Worm (Caenorhabditis elegans) whole organism, young adult: Measurements from ENCODE around the gene fce-2.

ENCODE experiments used
- B0336.3 ChIP-seq: fragments of 200-800 bp; sonication (Bioruptor generic); IDR thresholded peaks from 2 replicates; pipeline ENCODE4 v1.3.6; 2022; ENCODE audit warnings: missing genetic modification characterization, missing compliant biosample characterization
- F10E7.11 ChIP-seq: sonication (generic microtip); optimal IDR thresholded peaks from 2 replicates; lab custom pipeline; 2017; ENCODE audit warnings: mild to moderate bottlenecking, missing genetic modification characterization, moderate library complexity, missing compliant biosample characterization
- F23B12.7 ChIP-seq: sonication (generic microtip); optimal IDR thresholded peaks from 2 replicates; lab custom pipeline; 2017; ENCODE audit warnings: missing genetic modification characterization, mild to moderate bottlenecking, missing compliant biosample characterization, antibody characterized with exemption, moderate library complexity; ENCODE audit not compliant: insufficient read depth
- F33H1.4 ChIP-seq: fragments of 200-800 bp; sonication (Bioruptor generic); IDR thresholded peaks from 2 replicates; pipeline ENCODE4 v1.3.6; 2022; ENCODE audit warnings: missing genetic modification reagents, missing genetic modification characterization, missing compliant biosample characterization
- F52B5.7 ChIP-seq: sonication (generic microtip); optimal IDR thresholded peaks from 2 replicates; lab custom pipeline; 2016; ENCODE audit warnings: mild to moderate bottlenecking, missing genetic modification characterization, missing compliant biosample characterization
- T26A5.8 ChIP-seq: sonication (generic microtip); optimal IDR thresholded peaks from 2 replicates; lab custom pipeline; 2016; ENCODE audit warnings: missing genetic modification characterization, missing compliant biosample characterization
- Y53F4B.3 ChIP-seq: fragments of 200-800 bp; sonication (Bioruptor generic); IDR thresholded peaks from 2 replicates; pipeline ENCODE4 v1.3.6; 2022; ENCODE audit warnings: missing genetic modification reagents, missing genetic modification characterization, missing compliant biosample characterization
- Y67H2A.10 ChIP-seq: fragments of 200-800 bp; sonication (Bioruptor generic); conservative IDR thresholded peaks from 2 replicates; pipeline ENCODE4 v1.3.6; 2022; ENCODE audit warnings: missing genetic modification reagents, missing genetic modification characterization, missing compliant biosample characterization
- Y79H2A.3 ChIP-seq: fragments of 200-800 bp; sonication (Bioruptor generic); conservative IDR thresholded peaks from 2 replicates; pipeline ENCODE4 v1.3.6; 2022; ENCODE audit warnings: missing genetic modification reagents, missing genetic modification characterization, missing compliant biosample characterization
- akir-1 ChIP-seq: fragments of 200-800 bp; sonication (Bioruptor generic); optimal IDR thresholded peaks from 2 replicates; lab custom pipeline; 2018; ENCODE audit warnings: mild to moderate bottlenecking, missing genetic modification characterization, moderate library complexity, missing compliant biosample characterization
- bed-2 ChIP-seq: fragments of 200-800 bp; sonication (Bioruptor generic); IDR thresholded peaks from 2 replicates; pipeline ENCODE4 v1.3.6; 2022; ENCODE audit warnings: missing genetic modification reagents, missing genetic modification characterization, missing compliant biosample characterization
- cebp-1 ChIP-seq, 2 experiments: fragments of 200-800 bp in 1 of 2; sonication (Bioruptor generic) in 1 of 2; sonication (generic microtip) in 1 of 2; IDR thresholded peaks in 1 of 2; optimal IDR thresholded peaks in 1 of 2; 2 replicates each; pipeline versions ENCODE4 v1.3.6 to Lab custom; 2017 to 2022; ENCODE audit warnings: missing compliant biosample characterization in 2 of 2, missing genetic modification characterization in 2 of 2, mild to moderate bottlenecking in 1 of 2, missing genetic modification reagents in 1 of 2, moderate library complexity in 1 of 2
- ceh-40 ChIP-seq: fragments of 200-800 bp; sonication (Bioruptor generic); IDR thresholded peaks from 2 replicates; pipeline ENCODE4 v1.3.6; 2022; ENCODE audit warnings: missing genetic modification characterization, missing compliant biosample characterization
- ceh-79 ChIP-seq: sonication (generic microtip); optimal IDR thresholded peaks from 2 replicates; lab custom pipeline; 2017; ENCODE audit warnings: mild to moderate bottlenecking, missing genetic modification characterization, missing compliant biosample characterization
- ceh-91 ChIP-seq: fragments of 200-800 bp; sonication (Bioruptor generic); IDR thresholded peaks from 2 replicates; pipeline ENCODE4 v1.3.6; 2022; ENCODE audit warnings: missing genetic modification reagents, missing genetic modification characterization, missing compliant biosample characterization
- dox-1 ChIP-seq: fragments of 200-800 bp; sonication (Bioruptor generic); IDR thresholded peaks from 2 replicates; pipeline ENCODE4 v1.3.6; 2022; ENCODE audit warnings: missing genetic modification reagents, missing genetic modification characterization, missing compliant biosample characterization
- dpl-1 ChIP-seq: fragments of 150-350 bp; optimal IDR thresholded peaks from 2 replicates; lab custom pipeline; 2014; ENCODE audit warnings: missing biosample characterization, missing genetic modification reagents, missing genetic modification characterization
- egrh-3 ChIP-seq: fragments of 200-800 bp; sonication (Bioruptor generic); IDR thresholded peaks from 2 replicates; pipeline ENCODE4 v1.3.6; 2022; ENCODE audit warnings: missing genetic modification reagents, missing genetic modification characterization, missing compliant biosample characterization
- ekl-4 ChIP-seq: fragments of 200-800 bp; sonication (Bioruptor generic); IDR thresholded peaks from 2 replicates; pipeline ENCODE4 v1.3.6; 2022; ENCODE audit warnings: missing genetic modification reagents, missing genetic modification characterization, missing compliant biosample characterization
- fkh-3 ChIP-seq: sonication (generic microtip); optimal IDR thresholded peaks from 2 replicates; lab custom pipeline; 2016; ENCODE audit warnings: mild to moderate bottlenecking, missing genetic modification characterization, missing compliant biosample characterization
- him-1 ChIP-seq: sonication (generic microtip); optimal IDR thresholded peaks from 2 replicates; lab custom pipeline; 2016; ENCODE audit warnings: missing genotype, missing genetic modification reagents, missing genetic modification characterization, missing compliant biosample characterization
- hmg-1.2 ChIP-seq: fragments of 200-800 bp; sonication (Bioruptor generic); IDR thresholded peaks from 2 replicates; pipeline ENCODE4 v1.3.6; 2022; ENCODE audit warnings: missing genetic modification reagents, missing genetic modification characterization, missing compliant biosample characterization
- hmg-20 ChIP-seq: fragments of 200-800 bp; sonication (Bioruptor generic); IDR thresholded peaks from 2 replicates; pipeline ENCODE4 v1.3.6; 2022; ENCODE audit warnings: missing genetic modification reagents, missing genetic modification characterization, missing compliant biosample characterization
- let-526 ChIP-seq: fragments of 200-800 bp; sonication (Bioruptor generic); IDR thresholded peaks from 2 replicates; pipeline ENCODE4 v1.3.6; 2022; ENCODE audit warnings: missing genetic modification reagents, missing genetic modification characterization, missing compliant biosample characterization
- let-607 ChIP-seq, 2 experiments: fragments of 200-800 bp in 1 of 2; sonication (Bioruptor generic) in 1 of 2; sonication (generic microtip) in 1 of 2; optimal IDR thresholded peaks; 2 replicates each; lab custom pipeline; 2016 to 2018; ENCODE audit warnings: mild to moderate bottlenecking in 2 of 2, missing compliant biosample characterization in 2 of 2, missing genetic modification characterization in 2 of 2, moderate library complexity in 2 of 2, missing genotype in 1 of 2
- lin-40 ChIP-seq: sonication (generic microtip); optimal IDR thresholded peaks from 2 replicates; lab custom pipeline; 2016; ENCODE audit warnings: missing genetic modification characterization, mild to moderate bottlenecking, missing compliant biosample characterization, missing genotype, missing genetic modification reagents
- lsl-1 ChIP-seq: fragments of 200-800 bp; sonication (Bioruptor generic); optimal IDR thresholded peaks from 2 replicates; lab custom pipeline; 2018; ENCODE audit warnings: mild to moderate bottlenecking, missing genetic modification characterization, moderate library complexity, missing compliant biosample characterization
- madf-3 ChIP-seq: fragments of 200-800 bp; sonication (Bioruptor generic); IDR thresholded peaks from 2 replicates; pipeline ENCODE4 v1.3.6; 2022; ENCODE audit warnings: missing genetic modification reagents, missing genetic modification characterization, missing compliant biosample characterization
- madf-6 ChIP-seq: fragments of 200-800 bp; sonication (Bioruptor generic); IDR thresholded peaks from 2 replicates; pipeline ENCODE4 v1.3.6; 2022; ENCODE audit warnings: missing genetic modification reagents, missing genetic modification characterization, missing compliant biosample characterization
- mcd-1 ChIP-seq: fragments of 200-800 bp; sonication (Bioruptor generic); IDR thresholded peaks from 2 replicates; pipeline ENCODE4 v1.3.6; 2022; ENCODE audit warnings: missing genetic modification reagents, missing genetic modification characterization, missing compliant biosample characterization
- mes-4 ChIP-seq: sonication (generic microtip); optimal IDR thresholded peaks from 2 replicates; lab custom pipeline; 2016; ENCODE audit warnings: missing genotype, missing genetic modification characterization, missing compliant biosample characterization
- mxl-1 ChIP-seq: sonication (generic microtip); optimal IDR thresholded peaks from 2 replicates; lab custom pipeline; 2016; ENCODE audit warnings: missing genetic modification characterization, missing compliant biosample characterization
- nfya-1 ChIP-seq: sonication (generic microtip); optimal IDR thresholded peaks from 2 replicates; lab custom pipeline; 2017; ENCODE audit warnings: antibody characterized with exemption, missing compliant biosample characterization, missing genetic modification characterization, borderline replicate concordance; ENCODE audit not compliant: insufficient read depth
- nfya-2 ChIP-seq: fragments of 200-800 bp; sonication (Bioruptor generic); IDR thresholded peaks from 2 replicates; pipeline ENCODE4 v1.3.6; 2022; ENCODE audit warnings: missing genetic modification reagents, missing genetic modification characterization, missing compliant biosample characterization
- nhr-80 ChIP-seq: sonication (generic microtip); optimal IDR thresholded peaks from 2 replicates; lab custom pipeline; 2016; ENCODE audit warnings: missing genetic modification characterization, missing compliant biosample characterization
- pbrm-1 ChIP-seq: fragments of 200-800 bp; sonication (Bioruptor generic); IDR thresholded peaks from 2 replicates; pipeline ENCODE4 v1.3.6; 2022; ENCODE audit warnings: missing genetic modification reagents, missing genetic modification characterization, missing compliant biosample characterization
- snpc-1.3 ChIP-seq: sonication (generic microtip); optimal IDR thresholded peaks from 2 replicates; lab custom pipeline; 2017; ENCODE audit warnings: missing genetic modification characterization, mild to moderate bottlenecking, missing compliant biosample characterization, antibody characterized with exemption, moderate library complexity, missing genotype, missing genetic modification reagents; ENCODE audit not compliant: insufficient read depth
- snpc-3.4 ChIP-seq: sonication (generic microtip); optimal IDR thresholded peaks from 2 replicates; lab custom pipeline; 2017; ENCODE audit warnings: missing genetic modification characterization, mild to moderate bottlenecking, missing compliant biosample characterization, antibody characterized with exemption, moderate library complexity, missing genotype, missing genetic modification reagents
- snpc-4 ChIP-seq, 5 experiments: fragments of 150-350 bp in 1 of 5; sonication (generic microtip) in 4 of 5; optimal IDR thresholded peaks; 2 replicates each; lab custom pipeline; 2014 to 2018; ENCODE audit warnings: missing genetic modification characterization in 5 of 5, missing biosample characterization in 3 of 5, antibody characterized with exemption in 2 of 5, mild to moderate bottlenecking in 2 of 5, missing compliant biosample characterization in 2 of 5, missing genotype in 2 of 5, moderate library complexity in 2 of 5, missing genetic modification reagents in 1 of 5
- somi-1 ChIP-seq: fragments of 200-800 bp; sonication (Bioruptor generic); optimal IDR thresholded peaks from 2 replicates; lab custom pipeline; 2018; ENCODE audit warnings: mild to moderate bottlenecking, missing genetic modification characterization, missing compliant biosample characterization
- zim-3 ChIP-seq: sonication (generic microtip); optimal IDR thresholded peaks from 2 replicates; lab custom pipeline; 2017; ENCODE audit warnings: mild to moderate bottlenecking, missing genetic modification characterization, moderate library complexity, missing compliant biosample characterization
- ztf-25 ChIP-seq: fragments of 200-800 bp; sonication (Bioruptor generic); IDR thresholded peaks from 2 replicates; pipeline ENCODE4 v1.3.6; 2022; ENCODE audit warnings: missing genetic modification reagents, missing genetic modification characterization, missing compliant biosample characterization
- ztf-6 ChIP-seq: fragments of 200-800 bp; sonication (Bioruptor generic); IDR thresholded peaks from 2 replicates; pipeline ENCODE4 v1.3.6; 2022; ENCODE audit warnings: missing genetic modification reagents, missing genetic modification characterization, missing compliant biosample characterization

Gene fce-2

ce11 chrV:20476981-20477380 is 51.9 kb downstream of the fce-2 start:
- TF ChIP-seq ceh-91: no peak
- no peak for TF ChIP-seq hmg-20 (GFP tag; lab: Robert Waterston, UW)
- TF ChIP-seq akir-1 (GFP tag; lab: Kevin White, UChicago): no peak
- TF ChIP-seq mes-4 (tag; lab: Kevin White, UChicago): no peak
- no peak for TF ChIP-seq T26A5.8
- TF ChIP-seq madf-6 (GFP tag; lab: Robert Waterston, UW): peak; percentile 42; the same call in 1 of the 2 replicates
- no peak for TF ChIP-seq F10E7.11 (tag; lab: Kevin White, UChicago)
- no peak for TF ChIP-seq let-526 (GFP tag; lab: Robert Waterston, UW)
- TF ChIP-seq F33H1.4 (GFP tag; lab: Robert Waterston, UW): peak; percentile 43
- TF ChIP-seq cebp-1 (GFP tag; IDR thresholded peaks at IDR 0.05; lab: Robert Waterston, UW): no peak
- TF ChIP-seq cebp-1 (tag; optimal IDR thresholded peaks at IDR 0.05; lab: Kevin White, UChicago): no peak
- TF ChIP-seq zim-3: no peak

- TF ChIP-seq hmg-1.2 (GFP tag; lab: Robert Waterston, UW) (no peak), nhr-80 (peak; percentile 10), F23B12.7 (tag; lab: Kevin White, UChicago) (peak; percentile 53), let-607 (tag; optimal IDR thresholded peaks at IDR 0.05; lab: Kevin White, UChicago) (no peak), madf-3 (GFP tag; lab: Robert Waterston, UW) (no peak), him-1 (tag; lab: Kevin White, UChicago) (no peak), ceh-40 (GFP tag; lab: Robert Waterston, UW) (no peak), Y79H2A.3 (no peak), ztf-25 (GFP tag; lab: Robert Waterston, UW) (no peak), lin-40 (tag; lab: Kevin White, UChicago) (peak; percentile 24), hmg-20 (GFP tag; lab: Robert Waterston, UW) (no peak), mes-4 (tag; lab: Kevin White, UChicago) (no peak), pbrm-1 (GFP tag; lab: Robert Waterston, UW) (no peak), B0336.3 (GFP tag; lab: Robert Waterston, UW) (no peak), somi-1 (no peak), dpl-1 (GFP tag; lab: Kevin White, UChicago) (no peak), snpc-4 (GFP tag; optimal IDR thresholded peaks at IDR 0.05; lab: Kevin White, UChicago) (peak; percentile 44), snpc-4 (tag; optimal IDR thresholded peaks at IDR 0.05; lab: Kevin White, UChicago) (peak in 2 of 4 experiments; percentile 9 to 36), F52B5.7 (no peak), ceh-79 (no peak), snpc-1.3 (tag; lab: Kevin White, UChicago) (peak; percentile 51), bed-2 (GFP tag; lab: Robert Waterston, UW) (no peak), ztf-6 (no peak), snpc-3.4 (tag; lab: Kevin White, UChicago) (no peak), F33H1.4 (GFP tag; lab: Robert Waterston, UW) (peak; percentile 86), lsl-1 (GFP tag; lab: Kevin White, UChicago) (peak; percentile 37), Y53F4B.3 (GFP tag; lab: Robert Waterston, UW) (no peak), cebp-1 (GFP tag; IDR thresholded peaks at IDR 0.05; lab: Robert Waterston, UW) (0 out of 2 replicates have a peak, but pooled peaks have one; percentile 12), cebp-1 (tag; optimal IDR thresholded peaks at IDR 0.05; lab: Kevin White, UChicago) (peak; percentile 58), Y67H2A.10 (no peak), ekl-4 (peak; percentile 34; the same call in 1 of the 2 replicates), mxl-1 (tag; lab: Kevin White, UChicago) (no peak), egrh-3 (0 out of 2 replicates have a peak, but pooled peaks have one; percentile 15), nfya-1 (tag; lab: Kevin White, UChicago) (no peak), nfya-2 (GFP tag; lab: Robert Waterston, UW) (no peak), dox-1 (GFP tag; lab: Robert Waterston, UW) (no peak), fkh-3 (tag; lab: Kevin White, UChicago) (no peak), mcd-1 (GFP tag; lab: Robert Waterston, UW) (peak; percentile 20; the same call in 1 of the 2 replicates)
Measured at ce11 chrV:20479013-20479739, 54.1 kb downstream of the fce-2 start, which contains the start of the genes calf-1 and rpl-2. Gene calf-1, minus strand, starts transcription at chrV:20479089. Gene rpl-2, plus strand, starts transcription at chrV:20479689.
